Fruit fly (Drosophila melanogaster) whole organism, wandering third instar larva: ENCODE measurements around the gene CG14563.
A peak's percentile ranks its signal among the peaks of the same experiment; 100 is the strongest.

Experiments
- Abd-B ChIP-seq: fragments of >200 bp; optimal IDR thresholded peaks from 2 replicates; lab custom pipeline; 2017; ENCODE audit warnings: missing biosample characterization, missing genetic modification characterization
- CG9705 ChIP-seq: fragments of 200-800 bp; sonication (Bioruptor generic); optimal IDR thresholded peaks from 2 replicates; lab custom pipeline; 2018; ENCODE audit warnings: missing biosample characterization, mild to moderate bottlenecking, missing genetic modification characterization
- CrebA ChIP-seq: fragments of 200-800 bp; sonication (Bioruptor generic); optimal IDR thresholded peaks from 2 replicates; lab custom pipeline; 2016; ENCODE audit warnings: missing biosample characterization, mild to moderate bottlenecking, missing genetic modification characterization, borderline replicate concordance
- Dfd ChIP-seq: fragments of >200 bp; optimal IDR thresholded peaks from 2 replicates; lab custom pipeline; 2017; ENCODE audit warnings: missing biosample characterization, missing genetic modification characterization
- Dif ChIP-seq: fragments of 200-275, 200-300 bp; sonication (Bioruptor generic); optimal IDR thresholded peaks from 2 replicates; lab custom pipeline; 2018; ENCODE audit warnings: missing biosample characterization, missing genetic modification characterization; ENCODE audit not compliant: partially characterized antibody
- GATAd ChIP-seq: sonication (Bioruptor generic); optimal IDR thresholded peaks from 2 replicates; lab custom pipeline; 2016; ENCODE audit warnings: missing biosample characterization, missing genetic modification characterization
- HLH106 ChIP-seq: fragments of 200-800 bp; optimal IDR thresholded peaks from 3 replicates; lab custom pipeline; 2019; ENCODE audit warnings: missing biosample characterization, mild to moderate bottlenecking, missing genetic modification characterization, moderate library complexity
- Hnf4 ChIP-seq: fragments of 200-800 bp; sonication (Bioruptor generic); optimal IDR thresholded peaks from 2 replicates; lab custom pipeline; 2016; ENCODE audit warnings: missing biosample characterization, mild to moderate bottlenecking, missing genetic modification characterization
- Hr83 ChIP-seq: fragments of 200-300 bp; sonication (Bioruptor generic); optimal IDR thresholded peaks from 2 replicates; lab custom pipeline; 2016; ENCODE audit warnings: missing biosample characterization, mild to moderate bottlenecking, missing genetic modification characterization, moderate library complexity; ENCODE audit not compliant: poor library complexity, severe bottlenecking
- Jra ChIP-seq: sonication (Bioruptor generic); optimal IDR thresholded peaks from 2 replicates; lab custom pipeline; 2016; ENCODE audit warnings: missing biosample characterization, missing genetic modification characterization
- Mio ChIP-seq: sonication (Bioruptor generic); optimal IDR thresholded peaks from 2 replicates; lab custom pipeline; 2016; ENCODE audit warnings: missing biosample characterization, missing genetic modification characterization
- Myc ChIP-seq: fragments of >200 bp; optimal IDR thresholded peaks from 2 replicates; lab custom pipeline; 2017
- N ChIP-seq: fragments of >200 bp; optimal IDR thresholded peaks from 2 replicates; lab custom pipeline; 2018; ENCODE audit warnings: missing biosample characterization, missing external identifiers, missing genetic modification characterization
- OdsH ChIP-seq: fragments of 200-800 bp; sonication (Bioruptor generic); optimal IDR thresholded peaks from 2 replicates; lab custom pipeline; 2016; ENCODE audit warnings: missing biosample characterization, mild to moderate bottlenecking, missing genetic modification characterization
- Rel ChIP-seq, 2 experiments: fragments of 200-800 bp; sonication (Bioruptor generic) in 1 of 2; optimal IDR thresholded peaks; 2 replicates in 1 of 2; 3 replicates in 1 of 2; lab custom pipeline; 2016 to 2019; ENCODE audit warnings: mild to moderate bottlenecking in 2 of 2, missing biosample characterization in 2 of 2, missing genetic modification characterization in 2 of 2, moderate library complexity in 1 of 2
- Sp1 ChIP-seq: fragments of 200-800 bp; sonication (Bioruptor generic); optimal IDR thresholded peaks from 3 replicates; lab custom pipeline; 2019; ENCODE audit warnings: missing biosample characterization, mild to moderate bottlenecking, missing genetic modification characterization, moderate library complexity
- Vsx2 ChIP-seq: fragments of 200-300, 225-300 bp; sonication (Bioruptor generic); optimal IDR thresholded peaks from 2 replicates; lab custom pipeline; 2018; ENCODE audit warnings: missing biosample characterization, missing genetic modification characterization; ENCODE audit not compliant: partially characterized antibody
- br ChIP-seq: fragments of 200-800 bp; sonication (Bioruptor generic); optimal IDR thresholded peaks from 2 replicates; lab custom pipeline; 2016; ENCODE audit warnings: missing biosample characterization, missing genetic modification characterization
- dl ChIP-seq, 2 experiments: fragments of 175-275, 200-275 bp in 1 of 2; fragments of 200-275 bp in 1 of 2; sonication (Bioruptor generic); optimal IDR thresholded peaks; lab custom pipeline; 2018; ENCODE audit warnings: mild to moderate bottlenecking in 2 of 2, missing biosample characterization in 2 of 2, missing genetic modification characterization in 2 of 2, moderate library complexity in 2 of 2; ENCODE audit not compliant: partially characterized antibody in 2 of 2, insufficient read depth in 1 of 2
- dsf ChIP-seq: sonication (Bioruptor generic); optimal IDR thresholded peaks from 2 replicates; lab custom pipeline; 2016; ENCODE audit warnings: missing biosample characterization, missing genetic modification characterization, borderline replicate concordance
- ey ChIP-seq: fragments of 200-800 bp; sonication (Bioruptor generic); optimal IDR thresholded peaks from 2 replicates; lab custom pipeline; 2016; ENCODE audit warnings: missing biosample characterization, missing genetic modification characterization
- foxo ChIP-seq, 2 experiments: fragments of 200-800 bp; sonication (Bioruptor generic); optimal IDR thresholded peaks; 2 replicates in 1 of 2; 3 replicates in 1 of 2; lab custom pipeline; 2016 to 2017; ENCODE audit warnings: missing biosample characterization in 2 of 2, missing genetic modification characterization in 2 of 2
- fru ChIP-seq: fragments of 200-800 bp; sonication (Bioruptor generic); optimal IDR thresholded peaks from 3 replicates; lab custom pipeline; 2016; ENCODE audit warnings: missing biosample characterization, mild to moderate bottlenecking, missing genetic modification characterization
- h ChIP-seq: fragments of 200-800 bp; sonication (Bioruptor generic); optimal IDR thresholded peaks from 3 replicates; lab custom pipeline; 2016; ENCODE audit warnings: missing biosample characterization, mild to moderate bottlenecking, missing genetic modification characterization
- jim ChIP-seq: fragments of 175-275, 200-325 bp; sonication (Bioruptor generic); optimal IDR thresholded peaks from 2 replicates; lab custom pipeline; 2016; ENCODE audit warnings: missing biosample characterization, mild to moderate bottlenecking, missing genetic modification characterization
- lola ChIP-seq: fragments of >200 bp; optimal IDR thresholded peaks from 2 replicates; lab custom pipeline; 2017; ENCODE audit warnings: missing biosample characterization, missing genetic modification characterization
- pan ChIP-seq: fragments of >200 bp; optimal IDR thresholded peaks from 2 replicates; lab custom pipeline; 2017
- rgr ChIP-seq: fragments of 200-800 bp; sonication (Bioruptor generic); optimal IDR thresholded peaks from 3 replicates; lab custom pipeline; 2016; ENCODE audit warnings: missing biosample characterization, mild to moderate bottlenecking, missing genetic modification characterization
- sage ChIP-seq: fragments of 200-800 bp; sonication (Bioruptor generic); optimal IDR thresholded peaks from 2 replicates; lab custom pipeline; 2016; ENCODE audit warnings: missing biosample characterization, mild to moderate bottlenecking, missing genetic modification characterization
- sv ChIP-seq: fragments of 200-800 bp; sonication (Bioruptor generic); optimal IDR thresholded peaks from 3 replicates; lab custom pipeline; 2016; ENCODE audit warnings: missing biosample characterization, missing genetic modification characterization
- tai ChIP-seq: sonication (Bioruptor generic); optimal IDR thresholded peaks from 2 replicates; lab custom pipeline; 2016; ENCODE audit warnings: missing biosample characterization, missing genetic modification characterization
- usp ChIP-seq: fragments of >200 bp; optimal IDR thresholded peaks from 2 replicates; lab custom pipeline; 2017; ENCODE audit warnings: missing biosample characterization, missing genetic modification characterization
- woc ChIP-seq: sonication (Bioruptor generic); optimal IDR thresholded peaks from 2 replicates; lab custom pipeline; 2016; ENCODE audit warnings: missing biosample characterization, mild to moderate bottlenecking, missing genetic modification characterization

Gene CG14563

DNA sequence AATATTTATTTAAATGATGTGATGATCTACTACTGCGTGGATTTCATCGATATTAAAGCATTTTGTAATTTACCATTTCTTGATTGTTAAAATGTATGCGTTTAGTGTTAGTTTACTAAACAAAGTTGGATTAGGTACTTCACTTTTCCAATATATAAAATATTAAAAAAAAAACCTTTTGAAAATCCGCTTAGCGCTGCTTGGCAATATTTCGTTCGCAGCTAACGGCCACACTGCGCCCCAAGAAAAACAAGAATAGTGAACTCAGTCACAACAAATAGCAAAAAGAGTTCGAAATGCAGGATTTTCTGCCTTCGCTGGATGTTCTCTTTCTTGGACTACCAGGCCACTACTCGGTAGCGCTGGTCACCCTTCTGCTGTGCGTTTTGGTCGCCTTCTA, 18.9 kb downstream of the CG14563 start, which contains the start of gene CG7407:
Gene CG7407 (plus strand): TSS at position 226 of the 400 bp plus-strand sequence.
- TF ChIP-seq Rel (GFP tag; optimal IDR thresholded peaks at IDR 0.05; lab: Kevin White, UChicago) = no peak
- peak; percentile 49 for TF ChIP-seq Rel (tag; optimal IDR thresholded peaks at IDR 0.05; lab: Kevin White, UChicago)
- TF ChIP-seq GATAd (GFP tag; lab: Kevin White, UChicago) = no peak

DNA sequence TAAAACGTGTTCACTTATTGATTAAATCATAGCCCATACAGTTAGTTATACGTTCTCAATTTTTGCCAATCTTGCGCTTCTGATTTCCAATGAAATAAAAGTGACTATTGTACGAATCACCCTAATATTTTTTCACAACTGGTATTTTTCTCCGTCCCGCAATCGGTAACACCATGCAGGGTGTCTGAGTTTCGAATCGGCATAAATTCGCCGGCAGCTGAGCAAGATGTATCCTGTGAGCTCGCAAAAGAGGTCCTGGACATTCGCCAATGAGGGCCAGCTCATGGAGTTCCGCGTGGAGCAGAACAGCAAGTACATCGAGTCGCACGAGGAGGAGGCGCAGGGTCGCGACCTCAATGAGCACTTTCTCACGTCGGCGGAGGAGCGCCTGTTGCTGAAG, 20.4 kb downstream of the CG14563 start, which contains the start of gene CycH:
Gene CycH (plus strand): TSS at position 218 of the 400 bp plus-strand sequence.
- no peak for TF ChIP-seq jim (GFP tag; lab: Kevin White, UChicago)
- TF ChIP-seq fru (GFP tag; lab: Kevin White, UChicago) = peak; percentile 33
- TF ChIP-seq Dfd = no peak
- no peak for TF ChIP-seq Hr83
- TF ChIP-seq CG9705 (GFP tag; lab: Kevin White, UChicago) = peak; percentile 11
- TF ChIP-seq Hnf4 (GFP tag; lab: Kevin White, UChicago) = peak; percentile 33
- peak; percentile 62 for TF ChIP-seq rgr (GFP tag; lab: Kevin White, UChicago)
- peak; percentile 4 for TF ChIP-seq Myc (lab: Kevin White, UChicago)
- peak in 1 of 2 experiments; percentile 35 for TF ChIP-seq foxo (GFP tag; optimal IDR thresholded peaks at IDR 0.05; lab: Kevin White, UChicago)
- TF ChIP-seq lola (GFP tag; lab: Kevin White, UChicago) = no peak
- peak; percentile 22 for TF ChIP-seq br
- TF ChIP-seq HLH106 = peak; percentile 42
- no peak for TF ChIP-seq CrebA
- TF ChIP-seq h (GFP tag; lab: Kevin White, UChicago) = peak; percentile 47
- TF ChIP-seq woc (GFP tag; lab: Kevin White, UChicago) = peak; percentile 57
- TF ChIP-seq OdsH (GFP tag; lab: Kevin White, UChicago) = peak; percentile 36
- TF ChIP-seq usp (GFP tag; lab: Kevin White, UChicago) = no peak
- TF ChIP-seq Sp1 (GFP tag; lab: Kevin White, UChicago) = no peak
- TF ChIP-seq tai = no peak
- no peak for TF ChIP-seq N
- no peak for TF ChIP-seq sv (GFP tag; lab: Kevin White, UChicago)
- no peak for TF ChIP-seq Vsx2
- no peak for TF ChIP-seq Mio (GFP tag; lab: Kevin White, UChicago)
- TF ChIP-seq Jra (GFP tag; lab: Kevin White, UChicago) = no peak

DNA sequence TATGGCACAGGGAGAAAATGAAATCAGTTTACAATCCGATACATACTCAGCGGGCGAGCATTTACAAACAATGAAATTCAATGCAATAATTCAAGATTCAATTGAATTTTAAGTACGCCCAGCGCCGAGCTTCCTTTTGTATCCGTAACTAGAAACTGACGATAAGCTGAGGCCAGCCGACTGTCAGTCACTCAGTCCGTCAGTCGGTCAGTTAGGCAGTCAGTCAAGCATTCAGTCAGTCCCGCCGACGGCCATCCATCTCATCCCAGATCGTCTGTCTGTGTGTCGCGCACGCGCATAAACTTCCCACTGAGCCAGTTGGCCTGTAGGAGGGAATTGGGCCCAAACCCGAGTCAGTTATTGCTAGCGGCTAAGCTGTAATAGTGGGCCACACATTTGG, 22.7 kb downstream of the CG14563 start:
- TF ChIP-seq CrebA = no peak
- no peak for TF ChIP-seq foxo (GFP tag; optimal IDR thresholded peaks at IDR 0.05; lab: Kevin White, UChicago)
- no peak for TF ChIP-seq tai
- TF ChIP-seq usp (GFP tag; lab: Kevin White, UChicago) = no peak
- TF ChIP-seq HLH106 = no peak
- TF ChIP-seq pan (lab: Kevin White, UChicago) = no peak
- no peak for TF ChIP-seq GATAd (GFP tag; lab: Kevin White, UChicago)
- TF ChIP-seq Abd-B (GFP tag; lab: Kevin White, UChicago) = no peak
- TF ChIP-seq dsf = no peak
- no peak for TF ChIP-seq rgr (GFP tag; lab: Kevin White, UChicago)

DNA sequence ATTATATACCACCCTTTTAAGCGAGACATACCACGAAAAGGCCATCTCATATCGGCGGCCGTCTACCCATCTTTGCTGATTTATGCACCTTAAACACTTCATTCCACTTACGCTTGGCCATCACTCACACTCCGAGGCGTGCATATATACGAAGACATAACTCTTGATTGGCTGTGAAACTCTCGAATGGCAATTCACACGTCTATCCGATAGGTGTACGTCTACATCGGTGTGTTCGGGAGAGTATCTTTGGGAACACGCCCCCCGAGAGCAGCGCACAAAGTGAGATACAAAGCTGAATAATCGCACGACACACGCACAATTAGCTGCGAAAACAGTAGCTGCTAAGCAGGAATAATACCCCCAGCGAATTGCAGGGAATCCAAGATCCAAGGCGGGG, 23.5 kb downstream of the CG14563 start:
- TF ChIP-seq dl (GFP tag; optimal IDR thresholded peaks at IDR 0.05; lab: Kevin White, UChicago; ENCODE audit: insufficient read depth in 1 of 2, partially characterized antibody in 2 of 2) (no peak), HLH106 (no peak), ey (GFP tag; lab: Kevin White, UChicago) (no peak)

DNA sequence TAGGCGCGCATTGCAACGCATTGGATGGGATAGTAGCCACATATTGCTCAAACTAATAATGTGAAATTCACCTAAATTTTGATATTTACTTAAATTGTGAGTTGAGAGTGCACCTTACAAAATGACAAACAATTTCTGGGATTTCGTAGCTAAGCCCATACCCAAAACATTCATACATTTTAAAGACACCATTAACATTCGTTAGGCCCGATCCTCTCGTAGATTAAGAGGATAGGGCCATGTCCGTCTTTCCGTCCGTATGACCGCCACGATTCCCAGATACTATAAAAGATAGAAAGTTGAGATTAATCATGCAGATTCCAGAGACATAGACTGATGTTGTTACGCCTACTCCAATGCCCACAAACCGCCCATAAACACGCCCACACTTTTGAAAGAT, 28.6 kb downstream of the CG14563 start, which contains the start of gene CG43895:
Gene CG43895 (minus strand): TSS at position 101 of the 400 bp plus-strand sequence.
- TF ChIP-seq OdsH (GFP tag; lab: Kevin White, UChicago) = no peak
- no peak for TF ChIP-seq lola (GFP tag; lab: Kevin White, UChicago)
- TF ChIP-seq woc (GFP tag; lab: Kevin White, UChicago) = no peak
- TF ChIP-seq jim (GFP tag; lab: Kevin White, UChicago) = no peak
- TF ChIP-seq Mio (GFP tag; lab: Kevin White, UChicago) = no peak
- no peak for TF ChIP-seq usp (GFP tag; lab: Kevin White, UChicago)
- no peak for TF ChIP-seq br
- TF ChIP-seq dl (GFP tag; optimal IDR thresholded peaks at IDR 0.05; lab: Kevin White, UChicago; ENCODE audit: insufficient read depth in 1 of 2, partially characterized antibody in 2 of 2) = no peak
- TF ChIP-seq Dif (GFP tag; lab: Kevin White, UChicago) = no peak
- no peak for TF ChIP-seq Sp1 (GFP tag; lab: Kevin White, UChicago)
- TF ChIP-seq fru (GFP tag; lab: Kevin White, UChicago) = no peak
- TF ChIP-seq h (GFP tag; lab: Kevin White, UChicago) = no peak
- no peak for TF ChIP-seq sage
